Fruit fly (Drosophila melanogaster) whole organism, wandering third instar larva: ENCODE data around the gene Ucp4A.

Source experiments
- Abd-B ChIP-seq: fragments of >200 bp; optimal IDR thresholded peaks from 2 replicates; lab custom pipeline; 2017; ENCODE audit warnings: missing biosample characterization, missing genetic modification characterization
- CG32264 ChIP-seq: fragments of 200-800 bp; sonication (Bioruptor generic); optimal IDR thresholded peaks from 2 replicates; lab custom pipeline; 2016; ENCODE audit warnings: missing biosample characterization, missing genetic modification characterization
- CG9705 ChIP-seq: fragments of 200-800 bp; sonication (Bioruptor generic); optimal IDR thresholded peaks from 2 replicates; lab custom pipeline; 2018; ENCODE audit warnings: missing biosample characterization, mild to moderate bottlenecking, missing genetic modification characterization
- Dfd ChIP-seq: fragments of >200 bp; optimal IDR thresholded peaks from 2 replicates; lab custom pipeline; 2017; ENCODE audit warnings: missing biosample characterization, missing genetic modification characterization
- Dif ChIP-seq: fragments of 200-275, 200-300 bp; sonication (Bioruptor generic); optimal IDR thresholded peaks from 2 replicates; lab custom pipeline; 2018; ENCODE audit warnings: missing biosample characterization, missing genetic modification characterization; ENCODE audit not compliant: partially characterized antibody
- GATAd ChIP-seq: sonication (Bioruptor generic); optimal IDR thresholded peaks from 2 replicates; lab custom pipeline; 2016; ENCODE audit warnings: missing biosample characterization, missing genetic modification characterization
- HLH106 ChIP-seq: fragments of 200-800 bp; optimal IDR thresholded peaks from 3 replicates; lab custom pipeline; 2019; ENCODE audit warnings: missing biosample characterization, mild to moderate bottlenecking, missing genetic modification characterization, moderate library complexity
- Hnf4 ChIP-seq: fragments of 200-800 bp; sonication (Bioruptor generic); optimal IDR thresholded peaks from 2 replicates; lab custom pipeline; 2016; ENCODE audit warnings: missing biosample characterization, mild to moderate bottlenecking, missing genetic modification characterization
- Hr78 ChIP-seq: fragments of >200 bp; optimal IDR thresholded peaks from 2 replicates; lab custom pipeline; 2017; ENCODE audit warnings: missing biosample characterization, missing genetic modification characterization
- Hr83 ChIP-seq: fragments of 200-300 bp; sonication (Bioruptor generic); optimal IDR thresholded peaks from 2 replicates; lab custom pipeline; 2016; ENCODE audit warnings: missing biosample characterization, mild to moderate bottlenecking, missing genetic modification characterization, moderate library complexity; ENCODE audit not compliant: poor library complexity, severe bottlenecking
- Jra ChIP-seq: sonication (Bioruptor generic); optimal IDR thresholded peaks from 2 replicates; lab custom pipeline; 2016; ENCODE audit warnings: missing biosample characterization, missing genetic modification characterization
- Mio ChIP-seq: sonication (Bioruptor generic); optimal IDR thresholded peaks from 2 replicates; lab custom pipeline; 2016; ENCODE audit warnings: missing biosample characterization, missing genetic modification characterization
- Myc ChIP-seq: fragments of >200 bp; optimal IDR thresholded peaks from 2 replicates; lab custom pipeline; 2017
- N ChIP-seq: fragments of >200 bp; optimal IDR thresholded peaks from 2 replicates; lab custom pipeline; 2018; ENCODE audit warnings: missing biosample characterization, missing external identifiers, missing genetic modification characterization
- OdsH ChIP-seq: fragments of 200-800 bp; sonication (Bioruptor generic); optimal IDR thresholded peaks from 2 replicates; lab custom pipeline; 2016; ENCODE audit warnings: missing biosample characterization, mild to moderate bottlenecking, missing genetic modification characterization
- Rel ChIP-seq, 2 experiments: fragments of 200-800 bp; sonication (Bioruptor generic) in 1 of 2; optimal IDR thresholded peaks; 2 replicates in 1 of 2; 3 replicates in 1 of 2; lab custom pipeline; 2016 to 2019; ENCODE audit warnings: mild to moderate bottlenecking in 2 of 2, missing biosample characterization in 2 of 2, missing genetic modification characterization in 2 of 2, moderate library complexity in 1 of 2
- Sp1 ChIP-seq: fragments of 200-800 bp; sonication (Bioruptor generic); optimal IDR thresholded peaks from 3 replicates; lab custom pipeline; 2019; ENCODE audit warnings: missing biosample characterization, mild to moderate bottlenecking, missing genetic modification characterization, moderate library complexity
- Vsx2 ChIP-seq: fragments of 200-300, 225-300 bp; sonication (Bioruptor generic); optimal IDR thresholded peaks from 2 replicates; lab custom pipeline; 2018; ENCODE audit warnings: missing biosample characterization, missing genetic modification characterization; ENCODE audit not compliant: partially characterized antibody
- brk ChIP-seq: fragments of 200-800 bp; sonication (Bioruptor generic); optimal IDR thresholded peaks from 2 replicates; lab custom pipeline; 2016; ENCODE audit warnings: missing biosample characterization, mild to moderate bottlenecking, missing genetic modification characterization
- dl ChIP-seq, 2 experiments: fragments of 175-275, 200-275 bp in 1 of 2; fragments of 200-275 bp in 1 of 2; sonication (Bioruptor generic); optimal IDR thresholded peaks; lab custom pipeline; 2018; ENCODE audit warnings: mild to moderate bottlenecking in 2 of 2, missing biosample characterization in 2 of 2, missing genetic modification characterization in 2 of 2, moderate library complexity in 2 of 2; ENCODE audit not compliant: partially characterized antibody in 2 of 2, insufficient read depth in 1 of 2
- dmrt93B ChIP-seq: fragments of 200-800 bp; sonication (Bioruptor generic); optimal IDR thresholded peaks from 2 replicates; lab custom pipeline; 2018; ENCODE audit warnings: missing biosample characterization, mild to moderate bottlenecking, missing genetic modification characterization
- dsf ChIP-seq: sonication (Bioruptor generic); optimal IDR thresholded peaks from 2 replicates; lab custom pipeline; 2016; ENCODE audit warnings: missing biosample characterization, missing genetic modification characterization, borderline replicate concordance
- ey ChIP-seq: fragments of 200-800 bp; sonication (Bioruptor generic); optimal IDR thresholded peaks from 2 replicates; lab custom pipeline; 2016; ENCODE audit warnings: missing biosample characterization, missing genetic modification characterization
- foxo ChIP-seq, 2 experiments: fragments of 200-800 bp; sonication (Bioruptor generic); optimal IDR thresholded peaks; 2 replicates in 1 of 2; 3 replicates in 1 of 2; lab custom pipeline; 2016 to 2017; ENCODE audit warnings: missing biosample characterization in 2 of 2, missing genetic modification characterization in 2 of 2
- fru ChIP-seq: fragments of 200-800 bp; sonication (Bioruptor generic); optimal IDR thresholded peaks from 3 replicates; lab custom pipeline; 2016; ENCODE audit warnings: missing biosample characterization, mild to moderate bottlenecking, missing genetic modification characterization
- h ChIP-seq: fragments of 200-800 bp; sonication (Bioruptor generic); optimal IDR thresholded peaks from 3 replicates; lab custom pipeline; 2016; ENCODE audit warnings: missing biosample characterization, mild to moderate bottlenecking, missing genetic modification characterization
- pan ChIP-seq: fragments of >200 bp; optimal IDR thresholded peaks from 2 replicates; lab custom pipeline; 2017
- psq ChIP-seq: fragments of 200-800 bp; sonication (Bioruptor generic); optimal IDR thresholded peaks from 3 replicates; lab custom pipeline; 2017; ENCODE audit warnings: missing biosample characterization, mild to moderate bottlenecking, missing genetic modification characterization, moderate library complexity
- rgr ChIP-seq: fragments of 200-800 bp; sonication (Bioruptor generic); optimal IDR thresholded peaks from 3 replicates; lab custom pipeline; 2016; ENCODE audit warnings: missing biosample characterization, mild to moderate bottlenecking, missing genetic modification characterization
- sv ChIP-seq: fragments of 200-800 bp; sonication (Bioruptor generic); optimal IDR thresholded peaks from 3 replicates; lab custom pipeline; 2016; ENCODE audit warnings: missing biosample characterization, missing genetic modification characterization
- tai ChIP-seq: sonication (Bioruptor generic); optimal IDR thresholded peaks from 2 replicates; lab custom pipeline; 2016; ENCODE audit warnings: missing biosample characterization, missing genetic modification characterization
- usp ChIP-seq: fragments of >200 bp; optimal IDR thresholded peaks from 2 replicates; lab custom pipeline; 2017; ENCODE audit warnings: missing biosample characterization, missing genetic modification characterization
- woc ChIP-seq: sonication (Bioruptor generic); optimal IDR thresholded peaks from 2 replicates; lab custom pipeline; 2016; ENCODE audit warnings: missing biosample characterization, mild to moderate bottlenecking, missing genetic modification characterization

Gene Ucp4A

dm6 chrX:17819635-17820139 is 25.1 kb upstream of the Ucp4A start, which contains the start of gene CG12986:
CG12986 (minus strand) TSS chrX:17819685.
- TF ChIP-seq OdsH (GFP tag; lab: Kevin White, UChicago) (no peak), Myc (lab: Kevin White, UChicago) (no peak), Dfd (no peak), ey (GFP tag; lab: Kevin White, UChicago) (no peak), GATAd (GFP tag; lab: Kevin White, UChicago) (no peak), Dif (GFP tag; lab: Kevin White, UChicago) (no peak), Sp1 (no peak), pan (lab: Kevin White, UChicago) (no peak), Abd-B (no peak), brk (GFP tag; lab: Kevin White, UChicago) (no peak), dsf (GFP tag; lab: Kevin White, UChicago) (no peak), woc (GFP tag; lab: Kevin White, UChicago) (no peak), sv (GFP tag; lab: Kevin White, UChicago) (no peak), CG32264 (GFP tag; lab: Kevin White, UChicago) (no peak), dl (GFP tag; optimal IDR thresholded peaks at IDR 0.05; lab: Kevin White, UChicago; ENCODE audit: insufficient read depth in 1 of 2, partially characterized antibody in 2 of 2) (no peak), CG9705 (GFP tag; lab: Kevin White, UChicago) (no peak), N (GFP tag; lab: Kevin White, UChicago) (no peak), tai (GFP tag; lab: Kevin White, UChicago) (no peak), Mio (GFP tag; lab: Kevin White, UChicago) (no peak)
- TF ChIP-seq, all 38 proteins: peak for 0

- TF ChIP-seq sv (GFP tag; lab: Kevin White, UChicago) (no peak), ey (GFP tag; lab: Kevin White, UChicago) (peak; percentile 9), Vsx2 (GFP tag; lab: Kevin White, UChicago) (no peak), Jra (GFP tag; lab: Kevin White, UChicago) (no peak), usp (GFP tag; lab: Kevin White, UChicago) (no peak), Sp1 (no peak), CG9705 (GFP tag; lab: Kevin White, UChicago) (no peak), Myc (lab: Kevin White, UChicago) (no peak), Mio (GFP tag; lab: Kevin White, UChicago) (no peak), CG32264 (GFP tag; lab: Kevin White, UChicago) (no peak), N (GFP tag; lab: Kevin White, UChicago) (no peak), fru (GFP tag; lab: Kevin White, UChicago) (peak; percentile 18), Dif (GFP tag; lab: Kevin White, UChicago) (no peak), dsf (GFP tag; lab: Kevin White, UChicago) (no peak), rgr (peak; percentile 30), Hnf4 (GFP tag; lab: Kevin White, UChicago) (peak; percentile 34), dl (GFP tag; optimal IDR thresholded peaks at IDR 0.05; lab: Kevin White, UChicago; ENCODE audit: insufficient read depth in 1 of 2, partially characterized antibody in 2 of 2) (no peak), dmrt93B (GFP tag; lab: Kevin White, UChicago) (no peak), h (GFP tag; lab: Kevin White, UChicago) (peak; percentile 22), Rel (GFP tag; optimal IDR thresholded peaks at IDR 0.05; lab: Kevin White, UChicago) (no peak), Rel (tag; optimal IDR thresholded peaks at IDR 0.05; lab: Kevin White, UChicago) (no peak), HLH106 (tag; lab: Kevin White, UChicago) (peak; percentile 43), Hr78 (no peak), foxo (GFP tag; optimal IDR thresholded peaks at IDR 0.05; lab: Kevin White, UChicago) (peak in 1 of 2 experiments; percentile 49), Hr83 (GFP tag; lab: Kevin White, UChicago) (no peak), psq (peak; percentile 20), OdsH (GFP tag; lab: Kevin White, UChicago) (peak; percentile 53)
Observed at dm6 chrX:17820252-17820651, 24.5 kb upstream of the Ucp4A start.

- TF ChIP-seq fru (GFP tag; lab: Kevin White, UChicago) = peak; percentile 59
- no peak for TF ChIP-seq h (GFP tag; lab: Kevin White, UChicago)
Observed at dm6 chrX:17821466-17821865, 23.3 kb upstream of the Ucp4A start.
